Fruit fly (Drosophila melanogaster): Measurements from ENCODE around the gene Hira.

Gene Hira

dm6 chrX:7692740-7693064, 29.2 kb upstream of the Hira start (continued):
- TF ChIP-seq aop (GFP tag; IDR thresholded peaks at IDR 0.05) (no peak), hth (optimal IDR thresholded peaks at IDR 0.05) (no peak), CG17385 (GFP tag; optimal IDR thresholded peaks at IDR 0.05) (no peak), CG4404 (GFP tag; IDR thresholded peaks at IDR 0.05) (peak; percentile 48), CG12744 (GFP tag; optimal IDR thresholded peaks at IDR 0.05) (no peak), CG5180 (GFP tag; optimal IDR thresholded peaks at IDR 0.05) (peak; percentile 17), phol (tag; optimal IDR thresholded peaks at IDR 0.05) (peak; percentile 55), Spps (tag; optimal IDR thresholded peaks at IDR 0.05) (peak; percentile 14), CG30020 (tag; optimal IDR thresholded peaks at IDR 0.05) (no peak), CG3281 (GFP tag; optimal IDR thresholded peaks at IDR 0.05) (peak; percentile 76), Dp (GFP tag; optimal IDR thresholded peaks at IDR 0.05) (no peak), Mrtf (GFP tag; IDR thresholded peaks at IDR 0.05) (peak; percentile 53; the same call in 1 of the 3 replicates), inv (GFP tag; IDR thresholded peaks at IDR 0.05; ENCODE audit: partially characterized antibody) (no peak), Lpt (GFP tag; optimal IDR thresholded peaks at IDR 0.05) (no peak), CG6854 (GFP tag; optimal IDR thresholded peaks at IDR 0.05) (no peak), CG30431 (GFP tag; optimal IDR thresholded peaks at IDR 0.05) (no peak), lilli (GFP tag; optimal IDR thresholded peaks at IDR 0.05) (peak; percentile 87), CG11723 (GFP tag; optimal IDR thresholded peaks at IDR 0.05) (peak; percentile 14), nau (GFP tag; optimal IDR thresholded peaks at IDR 0.05) (peak; percentile 19), odd (GFP tag; optimal IDR thresholded peaks at IDR 0.05) (no peak), ftz-f1 (GFP tag; optimal IDR thresholded peaks at IDR 0.05) (no peak), psq (GFP tag; optimal IDR thresholded peaks at IDR 0.05) (no peak), BtbVII (GFP tag; optimal IDR thresholded peaks at IDR 0.05) (peak; percentile 60), otp (GFP tag; IDR thresholded peaks at IDR 0.05) (peak; percentile 63), trem (tag; optimal IDR thresholded peaks at IDR 0.05) (peak; percentile 31), B-H1 (GFP tag; IDR thresholded peaks at IDR 0.05) (peak; percentile 49; the same call in 2 of the 3 replicates), CG11398 (GFP tag; optimal IDR thresholded peaks at IDR 0.05) (peak; percentile 33), fu2 (GFP tag; optimal IDR thresholded peaks at IDR 0.05) (peak; percentile 47), MBD-R2 (GFP tag; IDR thresholded peaks at IDR 0.05) (peak; percentile 53; the same call in 1 of the 2 replicates), CG5953 (GFP tag; IDR thresholded peaks at IDR 0.05) (peak; percentile 79), CG10274 (GFP tag; optimal IDR thresholded peaks at IDR 0.05) (peak; percentile 11), CG8765 (GFP tag; IDR thresholded peaks at IDR 0.05) (no peak; the same call in 1 of the 2 replicates), Sin3A (optimal IDR thresholded peaks at IDR 0.05) (no peak), CkIIα-i1 (GFP tag; IDR thresholded peaks at IDR 0.05) (no peak), scrt (GFP tag; optimal IDR thresholded peaks at IDR 0.05) (peak; percentile 54), luna (GFP tag; optimal IDR thresholded peaks at IDR 0.05) (peak; percentile 29), CG30403 (GFP tag; optimal IDR thresholded peaks at IDR 0.05) (peak; percentile 55), HLH54F (GFP tag; optimal IDR thresholded peaks at IDR 0.05) (peak; percentile 65), Optix (GFP tag; IDR thresholded peaks at IDR 0.05) (0 out of 3 replicates have a peak, but pooled peaks have one; percentile 29), CG10979 (tag; optimal IDR thresholded peaks at IDR 0.05) (peak; percentile 68), dysf (GFP tag; IDR thresholded peaks at IDR 0.05) (peak; percentile 84), CG15073 (GFP tag; optimal IDR thresholded peaks at IDR 0.05) (no peak), Eip74EF (GFP tag; optimal IDR thresholded peaks at IDR 0.05) (peak in 1 of 2 experiments; percentile 36), CoRest (tag; optimal IDR thresholded peaks at IDR 0.05) (peak; percentile 67), HHEX (GFP tag; optimal IDR thresholded peaks at IDR 0.05) (peak; percentile 66), CG13287 (GFP tag; IDR thresholded peaks at IDR 0.05; ENCODE audit: partially characterized antibody) (no peak), CG5245 (GFP tag; optimal IDR thresholded peaks at IDR 0.05) (peak; percentile 19), hb (GFP tag; IDR thresholded peaks at IDR 0.05; ENCODE audit: partially characterized antibody) (no peak), Dref (GFP tag; IDR thresholded peaks at IDR 0.05) (no peak), Adf1 (GFP tag; IDR thresholded peaks at IDR 0.05) (peak; percentile 44; the same call in 1 of the 2 replicates), kni (GFP tag; optimal IDR thresholded peaks at IDR 0.05) (no peak), ken (GFP tag; IDR thresholded peaks at IDR 0.05) (peak; percentile 70; the same call in 2 of the 3 replicates)
